Worm (Caenorhabditis elegans) whole organism, young adult: ENCODE measurements around the gene ran-1.

ENCODE experiments used
- athp-1 ChIP-seq: sonication (generic microtip); optimal IDR thresholded peaks from 2 replicates; lab custom pipeline; 2017; ENCODE audit warnings: mild to moderate bottlenecking, missing genetic modification characterization, missing compliant biosample characterization
- him-1 ChIP-seq: sonication (generic microtip); optimal IDR thresholded peaks from 2 replicates; lab custom pipeline; 2016; ENCODE audit warnings: missing genotype, missing genetic modification reagents, missing genetic modification characterization, missing compliant biosample characterization

ran-1 gene

ce11 chrIII:10700460-10700859 lies 47.1 kb downstream of the ran-1 start, which contains the start of gene Y39A1A.20:
TSS of gene Y39A1A.20 (minus strand) at chrIII:10700560.
- TF ChIP-seq athp-1 (tag; lab: Kevin White, UChicago) = no peak
- no peak for TF ChIP-seq him-1 (tag; lab: Kevin White, UChicago)
